Worm (Caenorhabditis elegans): Measurements from ENCODE around the gene ril-2.

DNA sequence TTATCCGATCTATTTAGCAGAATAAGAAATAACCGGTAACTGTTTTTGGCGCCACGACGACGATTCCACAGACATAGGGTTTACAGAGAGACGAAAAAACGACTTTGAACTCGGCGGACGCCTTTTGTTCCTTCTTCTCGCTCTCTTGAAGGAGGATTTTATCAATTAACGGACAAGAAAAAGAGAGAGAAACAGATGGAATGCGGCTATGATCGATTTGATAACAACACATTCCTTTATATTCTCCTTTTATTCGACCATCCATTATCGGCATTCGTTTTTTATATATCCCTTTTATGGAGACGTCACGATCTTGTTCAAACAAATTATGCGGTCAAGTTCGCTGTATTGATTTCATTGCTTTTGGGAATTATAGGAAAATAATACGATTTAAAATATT, 50.1 kb downstream of the ril-2 start:
- TF ChIP-seq mep-1 (tag; optimal IDR thresholded peaks at IDR 0.05) (no peak), lsy-2 (tag; optimal IDR thresholded peaks at IDR 0.05) (peak in 1 of 2 experiments; percentile 56), unc-62 (GFP tag; optimal IDR thresholded peaks at IDR 0.05) (no peak), lin-39 (tag; optimal IDR thresholded peaks at IDR 0.05) (no peak), skn-1 (tag; optimal IDR thresholded peaks at IDR 0.05) (no peak), nhr-12 (tag; optimal IDR thresholded peaks at IDR 0.05) (no peak), nhr-76 (tag; optimal IDR thresholded peaks at IDR 0.05) (no peak), unc-86 (tag; optimal IDR thresholded peaks at IDR 0.05) (no peak), elt-2 (tag; optimal IDR thresholded peaks at IDR 0.05) (no peak)

All from whole organism, L1 larva.